Worm (Caenorhabditis elegans): ENCODE results near the gene mcm-5.

DNA sequence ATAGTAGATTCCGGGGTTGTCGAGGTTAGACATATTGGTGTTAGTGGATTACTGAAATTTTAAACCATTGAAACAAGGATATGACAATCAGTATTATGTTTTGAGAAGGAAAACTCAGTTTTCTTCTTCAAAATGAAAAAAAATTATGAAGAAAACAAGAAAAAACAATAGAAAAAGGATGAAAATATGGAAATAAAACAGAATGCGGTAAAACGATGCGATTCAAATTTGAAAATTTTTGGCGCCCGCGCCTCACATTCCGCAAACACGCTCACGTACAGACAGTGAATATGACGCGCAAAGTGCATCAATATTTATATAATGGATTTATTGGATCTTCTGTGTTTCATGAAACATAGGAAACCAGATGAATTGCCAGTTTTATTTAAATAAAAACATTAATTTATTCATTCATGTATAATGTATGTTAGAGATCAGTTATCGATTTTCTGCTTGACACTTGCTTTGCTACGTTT lies at the start of gene mcm-5:
- no peak for TF ChIP-seq mes-4 (tag; optimal IDR thresholded peaks at IDR 0.05)
- no peak for TF ChIP-seq lag-1 (GFP tag; IDR thresholded peaks at IDR 0.05)
- no peak for TF ChIP-seq die-1 (tag; optimal IDR thresholded peaks at IDR 0.05)
- no peak for TF ChIP-seq unc-62 (GFP tag; optimal IDR thresholded peaks at IDR 0.05)
- TF ChIP-seq madf-6 (GFP tag; IDR thresholded peaks at IDR 0.05) = peak; percentile 93
- peak; percentile 78 for TF ChIP-seq madf-8 (GFP tag; conservative IDR thresholded peaks at IDR 0.05)
- TF ChIP-seq ama-1 (optimal IDR thresholded peaks at IDR 0.05) = no peak
- TF ChIP-seq ama-1 (GFP tag; optimal IDR thresholded peaks at IDR 0.05) = no peak
- peak; percentile 60 for TF ChIP-seq F33H1.4 (GFP tag; IDR thresholded peaks at IDR 0.05)
- TF ChIP-seq pha-4 (tag; optimal IDR thresholded peaks at IDR 0.05) = no peak
- TF ChIP-seq unc-130 (GFP tag; optimal IDR thresholded peaks at IDR 0.05) = no peak
- TF ChIP-seq ceh-58 (GFP tag; IDR thresholded peaks at IDR 0.05) = no peak
- no peak for TF ChIP-seq rpc-1 (optimal IDR thresholded peaks at IDR 0.05)
- TF ChIP-seq rpc-1 (tag; optimal IDR thresholded peaks at IDR 0.05) = no peak

Data from whole organism, young adult.